Worm (Caenorhabditis elegans) whole organism, late embryonic: ENCODE results near the gene daf-22.

Source experiments
- C38D4.7 ChIP-seq: fragments of 200-800 bp; sonication (Bioruptor generic); optimal IDR thresholded peaks from 2 replicates; lab custom pipeline; 2018; ENCODE audit warnings: mild to moderate bottlenecking, missing genetic modification characterization, moderate library complexity, missing compliant biosample characterization
- K09A11.1 ChIP-seq: sonication (generic microtip); optimal IDR thresholded peaks from 2 replicates; lab custom pipeline; 2017; ENCODE audit warnings: antibody characterized with exemption, mild to moderate bottlenecking, missing genetic modification characterization, missing compliant biosample characterization; ENCODE audit not compliant: insufficient read depth
- Y22D7AL.16 ChIP-seq: sonication (generic microtip); optimal IDR thresholded peaks from 2 replicates; lab custom pipeline; 2016; ENCODE audit warnings: missing genetic modification characterization, missing compliant biosample characterization
- ahr-1 ChIP-seq: sonication (generic microtip); optimal IDR thresholded peaks from 2 replicates; lab custom pipeline; 2016; ENCODE audit warnings: missing genetic modification characterization, missing compliant biosample characterization
- ceh-18 ChIP-seq: sonication (generic microtip); optimal IDR thresholded peaks from 2 replicates; lab custom pipeline; 2016; ENCODE audit warnings: missing genetic modification characterization, missing compliant biosample characterization
- ceh-2 ChIP-seq: sonication (generic microtip); optimal IDR thresholded peaks from 2 replicates; lab custom pipeline; 2016; ENCODE audit warnings: missing genotype, missing genetic modification characterization, missing compliant biosample characterization
- ceh-22 ChIP-seq: sonication (generic microtip); optimal IDR thresholded peaks from 2 replicates; lab custom pipeline; 2017; ENCODE audit warnings: missing biosample characterization, missing genetic modification characterization
- ceh-30 ChIP-seq: fragments of 150-350 bp; optimal IDR thresholded peaks from 2 replicates; lab custom pipeline; 2014; ENCODE audit warnings: missing biosample characterization, missing genetic modification characterization
- ceh-31 ChIP-seq: sonication (generic microtip); optimal IDR thresholded peaks from 2 replicates; lab custom pipeline; 2016; ENCODE audit warnings: missing genetic modification characterization, missing compliant biosample characterization
- ceh-45 ChIP-seq: fragments of 200-800 bp; sonication (Bioruptor generic); IDR thresholded peaks from 2 replicates; pipeline ENCODE4 v1.3.6; 2022; ENCODE audit warnings: missing genetic modification reagents, missing genetic modification characterization, missing compliant biosample characterization
- ceh-48 ChIP-seq: sonication (generic microtip); optimal IDR thresholded peaks from 2 replicates; lab custom pipeline; 2016; ENCODE audit warnings: missing genetic modification characterization, inconsistent platforms, missing compliant biosample characterization
- ceh-6 ChIP-seq: fragments of 200-800 bp; sonication (Bioruptor generic); optimal IDR thresholded peaks from 2 replicates; lab custom pipeline; 2018; ENCODE audit warnings: mild to moderate bottlenecking, missing genetic modification characterization, missing compliant biosample characterization
- dmd-4 ChIP-seq: sonication (generic microtip); optimal IDR thresholded peaks from 2 replicates; lab custom pipeline; 2016; ENCODE audit warnings: borderline replicate concordance, missing genetic modification characterization, missing compliant biosample characterization
- dve-1 ChIP-seq: sonication (generic microtip); optimal IDR thresholded peaks from 2 replicates; lab custom pipeline; 2017; ENCODE audit warnings: antibody characterized with exemption, mild to moderate bottlenecking, missing genetic modification characterization, missing compliant biosample characterization
- ets-4 ChIP-seq: sonication (generic microtip); optimal IDR thresholded peaks from 2 replicates; lab custom pipeline; 2016; ENCODE audit warnings: missing genetic modification characterization, missing compliant biosample characterization
- eyg-1 ChIP-seq: sonication (generic microtip); optimal IDR thresholded peaks from 2 replicates; lab custom pipeline; 2016; ENCODE audit warnings: missing genotype, missing genetic modification characterization, missing compliant biosample characterization
- fkh-10 ChIP-seq: fragments of 150-350 bp; optimal IDR thresholded peaks from 2 replicates; lab custom pipeline; 2014; ENCODE audit warnings: missing biosample characterization, missing genetic modification reagents, missing genetic modification characterization
- fkh-6 ChIP-seq: sonication (generic microtip); optimal IDR thresholded peaks from 2 replicates; lab custom pipeline; 2016; ENCODE audit warnings: missing genetic modification characterization, missing compliant biosample characterization
- hlh-6 ChIP-seq: sonication (generic microtip); optimal IDR thresholded peaks from 2 replicates; lab custom pipeline; 2016; ENCODE audit warnings: missing genotype, missing genetic modification characterization, missing compliant biosample characterization
- madf-2 ChIP-seq: sonication (generic microtip); optimal IDR thresholded peaks from 2 replicates; lab custom pipeline; 2017; ENCODE audit warnings: missing genetic modification characterization, missing compliant biosample characterization
- mec-3 ChIP-seq: sonication (generic microtip); optimal IDR thresholded peaks from 2 replicates; lab custom pipeline; 2016; ENCODE audit warnings: borderline replicate concordance, missing genetic modification characterization, missing compliant biosample characterization
- npax-4 ChIP-seq: sonication (generic microtip); optimal IDR thresholded peaks from 2 replicates; lab custom pipeline; 2016; ENCODE audit warnings: missing genetic modification characterization, missing compliant biosample characterization
- pat-9 ChIP-seq: fragments of 200-800 bp; sonication (Bioruptor generic); optimal IDR thresholded peaks from 2 replicates; lab custom pipeline; 2018; ENCODE audit warnings: mild to moderate bottlenecking, missing genetic modification characterization, moderate library complexity, missing compliant biosample characterization
- pax-1 ChIP-seq: fragments of 150-350 bp; optimal IDR thresholded peaks from 2 replicates; lab custom pipeline; 2014; ENCODE audit warnings: missing biosample characterization, missing genetic modification characterization
- pha-4 ChIP-seq: fragments of 150-350 bp; optimal IDR thresholded peaks from 2 replicates; lab custom pipeline; 2018; ENCODE audit warnings: missing biosample characterization, missing genetic modification reagents, missing genetic modification characterization
- ref-2 ChIP-seq: sonication (generic microtip); optimal IDR thresholded peaks from 2 replicates; lab custom pipeline; 2016; ENCODE audit warnings: missing genetic modification characterization, missing compliant biosample characterization
- sdc-2 ChIP-seq: sonication (generic microtip); optimal IDR thresholded peaks from 2 replicates; lab custom pipeline; 2016; ENCODE audit warnings: missing genotype, missing genetic modification characterization, missing compliant biosample characterization
- sox-2 ChIP-seq: fragments of 200-800 bp; sonication (Bioruptor generic); IDR thresholded peaks from 2 replicates; pipeline ENCODE4 v1.3.6; 2022; ENCODE audit warnings: missing genetic modification reagents, missing genetic modification characterization, missing compliant biosample characterization
- sox-4 ChIP-seq: sonication (generic microtip); optimal IDR thresholded peaks from 2 replicates; lab custom pipeline; 2017; ENCODE audit warnings: mild to moderate bottlenecking, missing genetic modification characterization, inconsistent platforms, missing compliant biosample characterization
- ttx-3 ChIP-seq: sonication (generic microtip); optimal IDR thresholded peaks from 2 replicates; lab custom pipeline; 2016; ENCODE audit warnings: missing genetic modification reagents, missing genetic modification characterization, missing compliant biosample characterization
- unc-42 ChIP-seq: sonication (generic microtip); optimal IDR thresholded peaks from 2 replicates; lab custom pipeline; 2016; ENCODE audit warnings: missing genotype, missing genetic modification characterization, missing compliant biosample characterization
- unc-55 ChIP-seq: sonication (generic microtip); optimal IDR thresholded peaks from 2 replicates; lab custom pipeline; 2017; ENCODE audit warnings: missing biosample characterization, missing genetic modification reagents, missing genetic modification characterization
- unc-86 ChIP-seq: sonication (generic microtip); optimal IDR thresholded peaks from 2 replicates; lab custom pipeline; 2016; ENCODE audit warnings: missing genetic modification characterization, missing compliant biosample characterization
- ztf-16 ChIP-seq: sonication (generic microtip); optimal IDR thresholded peaks from 2 replicates; lab custom pipeline; 2017; ENCODE audit warnings: missing genetic modification characterization, missing compliant biosample characterization

Gene daf-22

DNA sequence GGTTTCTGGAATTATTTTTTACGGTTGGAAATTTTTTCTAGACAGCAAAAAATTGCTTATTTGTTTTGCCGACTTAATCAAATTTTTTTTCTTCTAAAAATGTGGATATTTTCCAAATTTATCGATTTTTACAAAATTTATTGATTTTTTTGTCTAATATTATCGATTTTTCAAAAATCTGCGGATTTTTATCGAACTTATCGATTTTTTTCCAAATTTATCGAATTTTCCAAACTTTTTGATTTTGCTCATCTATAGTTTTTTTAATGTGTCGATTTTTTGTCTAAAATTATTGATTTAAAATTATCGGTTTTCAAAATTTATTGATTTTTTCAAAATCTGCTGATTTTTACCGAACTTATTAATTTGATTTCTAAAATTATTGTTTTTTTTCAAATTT, 31.4 kb downstream of the daf-22 start:
- TF ChIP-seq ets-4 (tag; lab: Kevin White, UChicago) = no peak
- TF ChIP-seq K09A11.1 = no peak
- no peak for TF ChIP-seq ceh-31 (tag; lab: Kevin White, UChicago)
- TF ChIP-seq mec-3 (tag; lab: Kevin White, UChicago) = no peak
- no peak for TF ChIP-seq sox-4 (tag; lab: Kevin White, UChicago)
- peak; percentile 38 for TF ChIP-seq ceh-48 (tag; lab: Kevin White, UChicago)
- no peak for TF ChIP-seq ceh-6 (GFP tag; lab: Kevin White, UChicago)
- no peak for TF ChIP-seq pax-1

- TF ChIP-seq ceh-30 (tag; lab: Kevin White, UChicago) = no peak
- no peak for TF ChIP-seq ceh-6 (GFP tag; lab: Kevin White, UChicago)
- no peak for TF ChIP-seq dve-1 (tag; lab: Kevin White, UChicago)
- no peak for TF ChIP-seq madf-2
- no peak for TF ChIP-seq ets-4 (tag; lab: Kevin White, UChicago)
- no peak for TF ChIP-seq ahr-1 (tag; lab: Kevin White, UChicago)
- TF ChIP-seq ztf-16 (tag; lab: Kevin White, UChicago) = no peak
- no peak for TF ChIP-seq sdc-2 (tag; lab: Kevin White, UChicago)
- no peak for TF ChIP-seq sox-4 (tag; lab: Kevin White, UChicago)
- TF ChIP-seq sox-2 = no peak
- no peak for TF ChIP-seq npax-4
- TF ChIP-seq ceh-45 (GFP tag; lab: Robert Waterston, UW) = no peak
- TF ChIP-seq unc-42 (tag; lab: Kevin White, UChicago) = no peak
- no peak for TF ChIP-seq C38D4.7 (GFP tag; lab: Kevin White, UChicago)
- no peak for TF ChIP-seq fkh-10
- no peak for TF ChIP-seq eyg-1 (tag; lab: Kevin White, UChicago)
- TF ChIP-seq, all 69 proteins: peak for 0
Measured at ce11 chrII:12393690-12394089, 31.8 kb downstream of the daf-22 start, which contains the start of gene Y57A10B.7. Gene Y57A10B.7 (minus strand): TSS chrII:12393790.

DNA sequence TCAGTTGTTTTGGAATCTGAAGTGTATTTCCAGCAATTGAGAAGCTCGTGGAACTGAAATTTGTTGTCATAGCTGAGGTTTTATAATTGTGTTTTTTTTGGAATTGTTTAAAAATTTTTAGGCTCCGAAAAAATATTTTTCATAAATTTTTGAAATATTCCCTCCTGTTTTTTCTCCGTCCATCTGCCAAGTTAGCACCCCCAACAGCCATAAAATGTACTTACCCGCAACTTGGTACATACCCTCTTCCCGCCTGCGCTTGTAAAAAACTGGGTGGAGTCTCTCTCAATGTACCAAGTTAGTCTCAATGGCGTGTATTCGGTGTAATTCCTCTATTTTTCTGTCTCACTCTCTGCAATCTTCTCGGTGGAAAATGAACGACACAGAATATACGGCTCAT, 35.7 kb downstream of the daf-22 start, which contains the start of gene Y57A10B.6:
Gene Y57A10B.6, plus strand, starts transcription at position 301 of the 400 bp plus-strand sequence.
- TF ChIP-seq hlh-6 = no peak
- TF ChIP-seq mec-3 (tag; lab: Kevin White, UChicago) = no peak
- TF ChIP-seq ceh-18 = no peak
- no peak for TF ChIP-seq unc-55
- TF ChIP-seq C38D4.7 (GFP tag; lab: Kevin White, UChicago) = no peak
- TF ChIP-seq unc-42 (tag; lab: Kevin White, UChicago) = no peak

ce11 chrII:12387980-12388379, 37.5 kb downstream of the daf-22 start, which contains the start of gene sre-41:
Gene sre-41 (plus strand): TSS chrII:12388280.
- TF ChIP-seq dmd-4 (tag; lab: Kevin White, UChicago) = no peak
- no peak for TF ChIP-seq pax-1
- TF ChIP-seq ceh-2 (tag; lab: Kevin White, UChicago) = no peak
- TF ChIP-seq mec-3 (tag; lab: Kevin White, UChicago) = no peak
- no peak for TF ChIP-seq Y22D7AL.16 (tag; lab: Kevin White, UChicago)
- no peak for TF ChIP-seq pha-4 (tag; lab: Kevin White, UChicago)
- TF ChIP-seq fkh-6 = no peak
- TF ChIP-seq sox-2 = no peak
- no peak for TF ChIP-seq ref-2 (tag; lab: Kevin White, UChicago)
- no peak for TF ChIP-seq pat-9 (tag; lab: Kevin White, UChicago)
- no peak for TF ChIP-seq ttx-3 (tag; lab: Kevin White, UChicago)

ce11 chrII:12387487-12387886, 38.0 kb downstream of the daf-22 start:
- TF ChIP-seq ceh-31 (tag; lab: Kevin White, UChicago) = no peak
- no peak for TF ChIP-seq unc-86
- no peak for TF ChIP-seq ceh-22 (tag; lab: Kevin White, UChicago)
- no peak for TF ChIP-seq hlh-6
